Worm (Caenorhabditis elegans) whole organism, L1 larva: ENCODE data around the gene F28F9.3.

Experiments
- fkh-10 ChIP-seq: sonication (generic microtip); optimal IDR thresholded peaks from 2 replicates; lab custom pipeline; 2017; ENCODE audit warnings: missing biosample characterization, missing genetic modification reagents, missing genetic modification characterization
- unc-86 ChIP-seq: sonication (generic microtip); optimal IDR thresholded peaks from 2 replicates; lab custom pipeline; 2016; ENCODE audit warnings: missing genetic modification characterization, missing compliant biosample characterization

DNA sequence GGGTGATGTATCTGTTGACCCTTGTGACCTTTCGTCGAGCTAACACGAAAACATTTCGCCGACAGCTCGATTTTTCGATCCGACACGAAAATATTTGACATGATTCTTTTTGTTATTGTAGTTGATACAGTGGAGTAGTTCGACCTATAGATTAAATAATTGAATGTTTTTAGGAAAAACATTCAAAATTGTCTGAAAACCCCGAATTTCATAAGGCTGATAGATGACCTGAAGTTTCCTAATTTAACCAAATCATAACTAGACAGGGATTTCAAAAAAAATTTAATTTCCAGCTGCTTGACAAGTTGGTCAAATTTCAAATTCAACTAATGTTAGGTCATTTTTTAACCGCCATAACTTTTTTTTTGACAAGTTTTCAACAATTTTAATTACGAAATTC is 8.4 kb downstream of the F28F9.3 start, which contains the start of gene cal-3:
- TF ChIP-seq fkh-10 (GFP tag; lab: Kevin White, UChicago) (no peak), unc-86 (no peak)
